Worm (Caenorhabditis elegans) whole organism, dauer: ENCODE measurements around the gene F37C4.8.
"Not testable (repeated sequence)": the region's sequence is repeated elsewhere in the genome, so short reads cannot be mapped to it uniquely, and the experiment has no call there.

Source experiments
- unc-62 ChIP-seq: sonication (generic microtip); optimal IDR thresholded peaks from 2 replicates; lab custom pipeline; 2017; ENCODE audit warnings: missing biosample characterization, missing genetic modification reagents, missing genetic modification characterization

Gene F37C4.8

DNA sequence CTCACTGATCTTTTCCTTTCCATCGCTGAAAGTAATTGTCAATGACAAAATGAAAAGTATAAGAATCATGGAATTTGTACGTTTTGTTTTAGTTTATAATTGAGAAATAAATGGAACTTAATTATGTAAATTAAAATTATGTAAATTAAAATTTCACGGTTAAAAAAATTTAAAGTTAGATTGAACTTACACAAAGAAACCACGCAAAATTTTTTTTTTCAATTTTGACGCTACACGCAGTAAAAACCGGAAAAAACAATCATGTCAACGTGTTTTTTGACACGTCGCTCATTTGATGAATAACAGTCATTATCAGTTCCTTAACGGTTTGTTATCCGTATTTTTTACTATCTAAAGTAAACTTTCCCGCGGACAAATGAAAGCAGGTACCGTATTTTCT, at the start of gene F37C4.8, which contains the start of gene oac-23:
TSS of gene F37C4.8 (minus strand) at position 101 of the 400 bp plus-strand sequence.
TSS of gene oac-23 (plus strand) at position 323 of the 400 bp plus-strand sequence.
- TF ChIP-seq unc-62, result no peak

- no peak for TF ChIP-seq unc-62
These were observed 45.1 kb upstream of the F37C4.8 start, which contains the start of gene clec-68 for ce11 chrIV:3926117-3926516. TSS of gene clec-68 (plus strand) at chrIV:3926417.

- no peak for TF ChIP-seq unc-62
These were observed 40.9 kb upstream of the F37C4.8 start, which contains the start of gene clec-67 for ce11 chrIV:3921898-3922297. TSS of gene clec-67 (plus strand) at chrIV:3922165.

ce11 chrIV:3919506-3919905, 38.5 kb upstream of the F37C4.8 start, which contains the start of gene srz-19:
TSS of gene srz-19 (plus strand) at chrIV:3919806.
- no peak for TF ChIP-seq unc-62

DNA sequence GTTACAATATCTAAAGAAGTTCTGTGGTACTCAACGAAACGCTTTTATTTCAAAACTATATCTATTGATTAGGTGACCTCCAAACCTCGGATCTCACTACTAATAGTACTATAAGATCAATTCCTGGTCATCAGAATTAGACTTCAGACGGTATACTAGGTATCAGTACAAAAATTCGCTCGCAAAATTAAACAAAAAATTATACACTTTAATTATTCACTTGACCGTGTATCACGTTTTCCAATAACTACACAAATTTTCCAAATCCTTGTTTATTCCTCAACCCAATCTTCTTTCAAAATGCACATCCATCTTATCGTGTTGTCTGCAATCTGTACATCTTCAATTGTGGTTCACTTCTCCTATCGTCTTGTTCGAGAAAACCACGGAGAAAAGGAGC, 37.1 kb upstream of the F37C4.8 start, which contains the start of gene F56D6.23:
TSS of gene F56D6.23 (plus strand) at position 301 of the 400 bp plus-strand sequence.
- TF ChIP-seq unc-62, result no peak

DNA sequence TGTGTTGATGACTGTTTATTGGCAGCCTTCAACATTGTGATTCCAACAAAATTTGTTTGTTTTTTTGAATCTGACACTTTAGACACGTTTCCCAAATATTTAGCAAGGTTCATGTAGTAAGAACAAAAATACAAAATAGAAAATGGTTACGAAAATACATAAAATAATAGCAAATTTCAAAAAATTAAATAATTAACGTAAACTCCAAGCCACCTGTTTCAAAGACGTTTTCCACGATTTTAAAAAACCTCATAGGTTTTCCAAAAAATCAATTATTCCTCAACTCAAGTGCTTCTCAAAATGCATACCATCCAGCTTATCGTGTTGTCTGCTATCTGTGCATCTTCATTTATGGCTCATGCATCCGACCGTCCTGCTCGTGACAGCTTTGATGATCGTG, 36.4 kb upstream of the F37C4.8 start, which contains the start of gene F56D6.14:
TSS of gene F56D6.14 (plus strand) at position 301 of the 400 bp plus-strand sequence.
- no peak for TF ChIP-seq unc-62

- TF ChIP-seq unc-62, result no peak
These were observed 34.3 kb upstream of the F37C4.8 start, which contains the start of gene srz-20 for ce11 chrIV:3915296-3915695. TSS of gene srz-20 (plus strand) at chrIV:3915596.

ce11 chrIV:3914462-3914861, 33.4 kb upstream of the F37C4.8 start, which contains the start of gene F56D6.19:
TSS of gene F56D6.19 (plus strand) at chrIV:3914762.
- no peak for TF ChIP-seq unc-62

ce11 chrIV:3912598-3912997, 31.6 kb upstream of the F37C4.8 start, which contains the start of gene F56D6.20:
TSS of gene F56D6.20 (plus strand) at chrIV:3912898.
- no peak for TF ChIP-seq unc-62

DNA sequence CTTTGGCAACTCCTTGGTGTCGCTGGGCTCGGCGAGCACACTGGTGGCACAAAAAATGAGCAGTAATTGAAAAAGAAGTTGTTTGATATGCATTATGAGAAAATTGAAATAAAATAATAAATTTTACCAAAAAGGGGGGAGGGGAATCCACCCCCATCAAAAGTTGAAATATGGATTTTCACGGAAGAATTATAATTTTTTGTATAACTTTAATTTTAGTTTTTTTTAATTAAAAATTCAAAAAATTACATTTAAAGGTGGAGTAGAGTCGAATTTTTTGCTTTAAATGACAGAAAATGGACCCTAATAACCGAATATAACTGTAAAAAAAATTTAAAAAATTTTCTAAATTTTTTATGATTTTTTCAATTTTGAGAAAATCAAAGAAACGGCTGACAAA, 30.8 kb upstream of the F37C4.8 start, which contains the start of gene F56D6.18:
TSS of gene F56D6.18 (minus strand) at position 101 of the 400 bp plus-strand sequence.
- not testable (repeated sequence) for TF ChIP-seq unc-62

- TF ChIP-seq unc-62, result no peak
These were observed 28.1 kb upstream of the F37C4.8 start, which contains the start of gene F56D6.13 for ce11 chrIV:3909114-3909513. TSS of gene F56D6.13 (plus strand) at chrIV:3909414.

- no peak for TF ChIP-seq unc-62
These were observed 26.6 kb upstream of the F37C4.8 start, which contains the start of the genes F56D6.22 and F56D6.12 for ce11 chrIV:3907506-3908188. TSS of gene F56D6.22 (minus strand) at chrIV:3907606. TSS of gene F56D6.12 (plus strand) at chrIV:3908138.

- TF ChIP-seq unc-62, result no peak
These were observed 25.4 kb upstream of the F37C4.8 start, which contains the start of gene F56D6.11 for ce11 chrIV:3906393-3906792. TSS of gene F56D6.11 (minus strand) at chrIV:3906493.

ce11 chrIV:3904620-3905019, 23.6 kb upstream of the F37C4.8 start, which contains the start of gene F56D6.21:
TSS of gene F56D6.21 (plus strand) at chrIV:3904920.
- TF ChIP-seq unc-62, result no peak

- no peak for TF ChIP-seq unc-62
These were observed 21.9 kb upstream of the F37C4.8 start, which contains the start of gene F56D6.6 for ce11 chrIV:3902955-3903354. TSS of gene F56D6.6 (plus strand) at chrIV:3903255.

DNA sequence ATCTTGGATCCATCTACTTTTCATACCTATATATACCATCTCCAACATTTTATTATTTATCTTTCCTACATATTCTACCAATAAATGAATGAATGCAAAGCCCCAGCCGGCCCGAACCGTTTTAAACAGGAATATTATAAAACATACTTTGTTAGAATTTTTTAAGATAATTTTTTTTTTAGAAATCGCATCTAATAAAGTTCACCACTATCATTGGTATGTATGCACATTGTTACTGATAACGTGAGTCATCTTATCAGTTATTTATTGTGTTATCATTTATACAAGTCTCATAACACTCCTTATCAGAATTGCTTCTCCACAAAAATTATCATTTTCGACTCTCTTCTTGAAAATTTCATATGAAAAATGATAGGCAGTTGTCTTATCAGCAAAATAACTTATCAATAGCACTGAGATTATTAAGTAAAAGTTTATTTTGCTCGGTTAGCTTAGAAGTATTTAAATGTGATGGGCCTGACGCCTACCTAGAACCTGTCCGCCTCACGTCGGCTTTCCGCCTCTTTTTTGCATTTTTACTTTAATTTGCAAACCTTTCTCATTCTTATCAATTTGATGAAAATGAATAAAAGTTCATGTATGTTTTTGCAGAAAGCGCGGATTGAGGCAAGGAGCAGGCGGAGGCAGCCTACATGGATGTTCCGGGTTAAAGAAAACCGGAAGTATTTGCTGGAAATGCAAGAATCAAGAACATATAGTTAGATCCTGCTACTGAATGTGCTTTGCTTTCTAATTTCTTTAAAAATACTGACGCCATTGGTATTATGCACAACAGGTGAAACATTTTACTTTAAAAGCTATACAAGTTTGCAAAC, 18.9 kb upstream of the F37C4.8 start, which contains the start of gene srz-62:
TSS of gene srz-62 (plus strand) at position 786 of the 836 bp plus-strand sequence.
- no peak for TF ChIP-seq unc-62
